Worm (Caenorhabditis elegans) whole organism, young adult: ENCODE results near the gene C27H6.9.

Experiments used
- B0019.2 ChIP-seq: fragments of 200-800 bp; sonication (Bioruptor generic); conservative IDR thresholded peaks from 2 replicates; pipeline ENCODE4 v1.3.6; 2022; ENCODE audit warnings: missing genetic modification reagents, missing genetic modification characterization, missing compliant biosample characterization
- B0261.1 ChIP-seq: sonication (generic microtip); optimal IDR thresholded peaks from 2 replicates; lab custom pipeline; 2016; ENCODE audit warnings: mild to moderate bottlenecking, missing genetic modification characterization, moderate library complexity, missing compliant biosample characterization
- C06A6.2 ChIP-seq: fragments of 200-800 bp; sonication (Bioruptor generic); conservative IDR thresholded peaks from 2 replicates; pipeline ENCODE4 v1.3.6; 2022; ENCODE audit warnings: missing genetic modification characterization, missing compliant biosample characterization
- C17E4.6 ChIP-seq: fragments of 200-800 bp; sonication (Bioruptor generic); IDR thresholded peaks from 2 replicates; pipeline ENCODE4 v1.3.6; 2022; ENCODE audit warnings: missing genetic modification reagents, missing genetic modification characterization, missing compliant biosample characterization
- D2030.7 ChIP-seq: fragments of 200-800 bp; sonication (Bioruptor generic); IDR thresholded peaks from 2 replicates; pipeline ENCODE4 v1.3.6; 2022; ENCODE audit warnings: missing genetic modification reagents, missing genetic modification characterization, missing compliant biosample characterization
- F49E8.2 ChIP-seq: sonication (generic microtip); optimal IDR thresholded peaks from 3 replicates; lab custom pipeline; 2017; ENCODE audit warnings: missing genetic modification characterization, mild to moderate bottlenecking, missing compliant biosample characterization, antibody characterized with exemption, moderate library complexity; ENCODE audit not compliant: insufficient read depth
- F57A8.1 ChIP-seq: fragments of 200-800 bp; sonication (Bioruptor generic); optimal IDR thresholded peaks from 2 replicates; lab custom pipeline; 2018; ENCODE audit warnings: mild to moderate bottlenecking, missing genetic modification characterization, moderate library complexity, missing compliant biosample characterization
- K11D2.4 ChIP-seq: fragments of 200-800 bp; sonication (Bioruptor generic); IDR thresholded peaks from 2 replicates; pipeline ENCODE4 v1.3.6; 2022; ENCODE audit warnings: missing genetic modification reagents, missing genetic modification characterization, missing compliant biosample characterization
- Y56A3A.18 ChIP-seq: fragments of 200-800 bp; sonication (Bioruptor generic); IDR thresholded peaks from 2 replicates; pipeline ENCODE4 v1.3.6; 2022; ENCODE audit warnings: missing genetic modification reagents, missing genetic modification characterization, missing compliant biosample characterization
- Y67H2A.10 ChIP-seq: fragments of 200-800 bp; sonication (Bioruptor generic); conservative IDR thresholded peaks from 2 replicates; pipeline ENCODE4 v1.3.6; 2022; ENCODE audit warnings: missing genetic modification reagents, missing genetic modification characterization, missing compliant biosample characterization
- aptf-3 ChIP-seq: fragments of 200-800 bp; sonication (Bioruptor generic); IDR thresholded peaks from 2 replicates; pipeline ENCODE4 v1.3.6; 2022; ENCODE audit warnings: missing genetic modification characterization, missing compliant biosample characterization
- attf-3 ChIP-seq: fragments of 200-800 bp; sonication (Bioruptor generic); conservative IDR thresholded peaks from 2 replicates; pipeline ENCODE4 v1.3.6; 2022; ENCODE audit warnings: missing genetic modification reagents, missing genetic modification characterization, missing compliant biosample characterization
- bed-2 ChIP-seq: fragments of 200-800 bp; sonication (Bioruptor generic); IDR thresholded peaks from 2 replicates; pipeline ENCODE4 v1.3.6; 2022; ENCODE audit warnings: missing genetic modification reagents, missing genetic modification characterization, missing compliant biosample characterization
- cebp-1 ChIP-seq, 2 experiments: fragments of 200-800 bp in 1 of 2; sonication (Bioruptor generic) in 1 of 2; sonication (generic microtip) in 1 of 2; IDR thresholded peaks in 1 of 2; optimal IDR thresholded peaks in 1 of 2; 2 replicates each; pipeline versions ENCODE4 v1.3.6 to Lab custom; 2017 to 2022; ENCODE audit warnings: missing compliant biosample characterization in 2 of 2, missing genetic modification characterization in 2 of 2, mild to moderate bottlenecking in 1 of 2, missing genetic modification reagents in 1 of 2, moderate library complexity in 1 of 2
- cebp-2 ChIP-seq: fragments of 200-800 bp; sonication (Bioruptor generic); IDR thresholded peaks from 2 replicates; pipeline ENCODE4 v1.3.6; 2022; ENCODE audit warnings: missing genetic modification characterization, missing compliant biosample characterization
- chd-7 ChIP-seq: sonication (generic microtip); optimal IDR thresholded peaks from 2 replicates; lab custom pipeline; 2016; ENCODE audit warnings: mild to moderate bottlenecking, missing genetic modification characterization, moderate library complexity, missing compliant biosample characterization
- dpff-1 ChIP-seq: sonication (generic microtip); optimal IDR thresholded peaks from 2 replicates; lab custom pipeline; 2017; ENCODE audit warnings: mild to moderate bottlenecking, missing genetic modification characterization, missing compliant biosample characterization
- efl-1 ChIP-seq: fragments of 150-350 bp; optimal IDR thresholded peaks from 2 replicates; lab custom pipeline; 2014; ENCODE audit warnings: missing biosample characterization, missing genetic modification reagents, missing genetic modification characterization
- ekl-4 ChIP-seq: fragments of 200-800 bp; sonication (Bioruptor generic); IDR thresholded peaks from 2 replicates; pipeline ENCODE4 v1.3.6; 2022; ENCODE audit warnings: missing genetic modification reagents, missing genetic modification characterization, missing compliant biosample characterization
- hmg-20 ChIP-seq: fragments of 200-800 bp; sonication (Bioruptor generic); IDR thresholded peaks from 2 replicates; pipeline ENCODE4 v1.3.6; 2022; ENCODE audit warnings: missing genetic modification reagents, missing genetic modification characterization, missing compliant biosample characterization
- hrde-1 ChIP-seq: sonication (generic microtip); optimal IDR thresholded peaks from 2 replicates; lab custom pipeline; 2016; ENCODE audit warnings: missing genetic modification characterization, mild to moderate bottlenecking, missing compliant biosample characterization, moderate library complexity, missing genotype, missing genetic modification reagents, borderline replicate concordance
- let-526 ChIP-seq: fragments of 200-800 bp; sonication (Bioruptor generic); IDR thresholded peaks from 2 replicates; pipeline ENCODE4 v1.3.6; 2022; ENCODE audit warnings: missing genetic modification reagents, missing genetic modification characterization, missing compliant biosample characterization
- lin-40 ChIP-seq: sonication (generic microtip); optimal IDR thresholded peaks from 2 replicates; lab custom pipeline; 2016; ENCODE audit warnings: missing genetic modification characterization, mild to moderate bottlenecking, missing compliant biosample characterization, missing genotype, missing genetic modification reagents
- lir-1 ChIP-seq: fragments of 200-800 bp; sonication (Bioruptor generic); conservative IDR thresholded peaks from 2 replicates; pipeline ENCODE4 v1.3.6; 2022; ENCODE audit warnings: missing genetic modification reagents, missing genetic modification characterization, missing compliant biosample characterization
- lsy-27 ChIP-seq: sonication (generic microtip); optimal IDR thresholded peaks from 2 replicates; lab custom pipeline; 2017; ENCODE audit warnings: missing genetic modification characterization, mild to moderate bottlenecking, missing compliant biosample characterization, antibody characterized with exemption, missing genotype, borderline replicate concordance; ENCODE audit not compliant: insufficient read depth
- madf-3 ChIP-seq: fragments of 200-800 bp; sonication (Bioruptor generic); IDR thresholded peaks from 2 replicates; pipeline ENCODE4 v1.3.6; 2022; ENCODE audit warnings: missing genetic modification reagents, missing genetic modification characterization, missing compliant biosample characterization
- mcd-1 ChIP-seq: fragments of 200-800 bp; sonication (Bioruptor generic); IDR thresholded peaks from 2 replicates; pipeline ENCODE4 v1.3.6; 2022; ENCODE audit warnings: missing genetic modification reagents, missing genetic modification characterization, missing compliant biosample characterization
- nfyb-1 ChIP-seq: fragments of 200-800 bp; sonication (Bioruptor generic); IDR thresholded peaks from 2 replicates; pipeline ENCODE4 v1.3.6; 2022; ENCODE audit warnings: missing genetic modification reagents, missing genetic modification characterization, missing compliant biosample characterization
- nhr-120 ChIP-seq: fragments of 200-800 bp; sonication (Bioruptor generic); IDR thresholded peaks from 2 replicates; pipeline ENCODE4 v1.3.6; 2022; ENCODE audit warnings: missing genetic modification characterization, missing compliant biosample characterization
- nhr-27 ChIP-seq: fragments of 200-800 bp; sonication (Bioruptor generic); optimal IDR thresholded peaks from 2 replicates; lab custom pipeline; 2018; ENCODE audit warnings: mild to moderate bottlenecking, missing genetic modification characterization, moderate library complexity, missing compliant biosample characterization
- nhr-80 ChIP-seq: sonication (generic microtip); optimal IDR thresholded peaks from 2 replicates; lab custom pipeline; 2016; ENCODE audit warnings: missing genetic modification characterization, missing compliant biosample characterization
- repo-1 ChIP-seq: sonication (generic microtip); optimal IDR thresholded peaks from 2 replicates; lab custom pipeline; 2017; ENCODE audit warnings: mild to moderate bottlenecking, missing genetic modification characterization, missing compliant biosample characterization
- sdz-38 ChIP-seq: sonication (generic microtip); optimal IDR thresholded peaks from 2 replicates; lab custom pipeline; 2016; ENCODE audit warnings: missing genotype, missing genetic modification characterization, missing compliant biosample characterization
- tbx-9 ChIP-seq: sonication (generic microtip); optimal IDR thresholded peaks from 2 replicates; lab custom pipeline; 2016; ENCODE audit warnings: borderline replicate concordance, missing genetic modification characterization, inconsistent platforms, missing compliant biosample characterization
- unc-62 ChIP-seq: fragments of 150-350 bp; optimal IDR thresholded peaks from 2 replicates; lab custom pipeline; 2014; ENCODE audit warnings: missing biosample characterization, missing genetic modification reagents, missing genetic modification characterization
- xnd-1 ChIP-seq: sonication (generic microtip); optimal IDR thresholded peaks from 2 replicates; lab custom pipeline; 2016; ENCODE audit warnings: missing genotype, missing genetic modification reagents, missing genetic modification characterization, missing compliant biosample characterization
- zfh-2 ChIP-seq: fragments of 200-800 bp; sonication (Bioruptor generic); conservative IDR thresholded peaks from 2 replicates; pipeline ENCODE4 v1.3.6; 2022; ENCODE audit warnings: missing genetic modification reagents, missing genetic modification characterization, missing compliant biosample characterization
- ztf-18 ChIP-seq: sonication (generic microtip); optimal IDR thresholded peaks from 2 replicates; lab custom pipeline; 2016; ENCODE audit warnings: missing genotype, mild to moderate bottlenecking, missing genetic modification characterization, missing compliant biosample characterization
- ztf-25 ChIP-seq: fragments of 200-800 bp; sonication (Bioruptor generic); IDR thresholded peaks from 2 replicates; pipeline ENCODE4 v1.3.6; 2022; ENCODE audit warnings: missing genetic modification reagents, missing genetic modification characterization, missing compliant biosample characterization
- ztf-26 ChIP-seq: sonication (generic microtip); optimal IDR thresholded peaks from 2 replicates; lab custom pipeline; 2017; ENCODE audit warnings: missing genetic modification characterization, missing compliant biosample characterization
- ztf-28 ChIP-seq: fragments of 200-800 bp; sonication (Bioruptor generic); IDR thresholded peaks from 2 replicates; pipeline ENCODE4 v1.3.6; 2022; ENCODE audit warnings: missing genetic modification reagents, missing genetic modification characterization, missing compliant biosample characterization

The C27H6.9 gene

ce11 chrV:10006374-10006773 is 23.7 kb downstream of the C27H6.9 start:
- no peak for TF ChIP-seq nhr-27 (tag; lab: Kevin White, UChicago)
- TF ChIP-seq tbx-9: no peak
- no peak for TF ChIP-seq D2030.7 (GFP tag; lab: Robert Waterston, UW)
- no peak for TF ChIP-seq B0261.1 (tag; lab: Kevin White, UChicago)
- TF ChIP-seq ztf-18 (tag; lab: Kevin White, UChicago): no peak
- no peak for TF ChIP-seq repo-1 (tag; lab: Kevin White, UChicago)
- no peak for TF ChIP-seq ztf-25 (GFP tag; lab: Robert Waterston, UW)

ce11 chrV:10007484-10007883 is 24.8 kb downstream of the C27H6.9 start:
- TF ChIP-seq C17E4.6 (GFP tag; lab: Robert Waterston, UW) (no peak), aptf-3 (no peak), K11D2.4 (GFP tag; lab: Robert Waterston, UW) (no peak), cebp-1 (GFP tag; IDR thresholded peaks at IDR 0.05; lab: Robert Waterston, UW) (no peak), cebp-1 (tag; optimal IDR thresholded peaks at IDR 0.05; lab: Kevin White, UChicago) (peak; percentile 14)

- TF ChIP-seq sdz-38 (no peak), nhr-120 (no peak), attf-3 (GFP tag; lab: Robert Waterston, UW) (no peak), C06A6.2 (GFP tag; lab: Robert Waterston, UW) (no peak)
These were observed 29.0 kb downstream of the C27H6.9 start, which contains the start of gene lea-1 for ce11 chrV:10011623-10012022. TSS of gene lea-1 (plus strand) at chrV:10011923.

ce11 chrV:10012639-10013038 is 30.0 kb downstream of the C27H6.9 start:
- no peak for TF ChIP-seq lir-1 (GFP tag; lab: Robert Waterston, UW)
- TF ChIP-seq cebp-1 (GFP tag; IDR thresholded peaks at IDR 0.05; lab: Robert Waterston, UW): no peak
- peak; percentile 49 for TF ChIP-seq cebp-1 (tag; optimal IDR thresholded peaks at IDR 0.05; lab: Kevin White, UChicago)
- no peak for TF ChIP-seq Y56A3A.18 (GFP tag; lab: Robert Waterston, UW)
- TF ChIP-seq unc-62: no peak
- no peak for TF ChIP-seq let-526 (GFP tag; lab: Robert Waterston, UW)
- peak; percentile 45 for TF ChIP-seq nhr-80 (tag; lab: Kevin White, UChicago)

DNA sequence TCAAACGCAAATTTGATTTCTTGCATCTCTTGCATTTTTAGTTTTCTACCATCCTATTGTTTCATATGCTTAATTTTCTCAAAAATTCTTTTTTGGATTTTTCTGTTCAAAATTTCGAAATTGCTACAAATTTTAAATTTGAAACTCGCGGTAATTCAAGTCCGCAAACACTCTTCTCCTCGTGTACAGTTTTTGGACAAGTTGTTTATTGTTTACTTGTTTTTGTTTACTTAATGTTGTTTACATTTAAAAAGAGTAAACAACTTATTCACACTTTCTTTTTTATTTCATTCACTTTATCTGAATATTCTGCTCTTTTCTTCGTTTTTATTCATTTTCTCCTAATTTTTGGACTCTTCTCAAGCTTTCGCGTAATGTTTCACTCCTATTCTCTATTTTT is 35.6 kb downstream of the C27H6.9 start:
- no peak for TF ChIP-seq bed-2
- no peak for TF ChIP-seq ztf-28 (GFP tag; lab: Robert Waterston, UW)
- TF ChIP-seq cebp-2 (GFP tag; lab: Robert Waterston, UW): no peak
- TF ChIP-seq lsy-27 (tag; lab: Kevin White, UChicago): no peak
- peak; percentile 63 for TF ChIP-seq efl-1 (GFP tag; lab: Kevin White, UChicago)
- no peak for TF ChIP-seq zfh-2
- no peak for TF ChIP-seq F57A8.1 (GFP tag; lab: Kevin White, UChicago)
- no peak for TF ChIP-seq repo-1 (tag; lab: Kevin White, UChicago)
- no peak for TF ChIP-seq xnd-1 (tag; lab: Kevin White, UChicago)
- no peak for TF ChIP-seq cebp-1 (GFP tag; IDR thresholded peaks at IDR 0.05; lab: Robert Waterston, UW)
- TF ChIP-seq cebp-1 (tag; optimal IDR thresholded peaks at IDR 0.05; lab: Kevin White, UChicago): no peak
- no peak for TF ChIP-seq C06A6.2 (GFP tag; lab: Robert Waterston, UW)
- TF ChIP-seq hmg-20 (GFP tag; lab: Robert Waterston, UW): no peak
- no peak for TF ChIP-seq nfyb-1 (GFP tag; lab: Robert Waterston, UW)
- no peak for TF ChIP-seq dpff-1 (tag; lab: Kevin White, UChicago)
- TF ChIP-seq ztf-26 (tag; lab: Kevin White, UChicago): no peak
- no peak for TF ChIP-seq ekl-4 (GFP tag; lab: Robert Waterston, UW)
- TF ChIP-seq Y67H2A.10 (GFP tag; lab: Robert Waterston, UW): no peak
- no peak for TF ChIP-seq hrde-1 (tag; lab: Kevin White, UChicago)
- no peak for TF ChIP-seq mcd-1 (GFP tag; lab: Robert Waterston, UW)
- TF ChIP-seq tbx-9: no peak
- TF ChIP-seq B0019.2 (GFP tag; lab: Robert Waterston, UW): 0 out of 2 replicates have a peak, but pooled peaks have one; percentile 31
- no peak for TF ChIP-seq lin-40 (tag; lab: Kevin White, UChicago)
- TF ChIP-seq F49E8.2 (tag; lab: Kevin White, UChicago): peak; percentile 71
- TF ChIP-seq chd-7 (tag; lab: Kevin White, UChicago): no peak
- TF ChIP-seq madf-3: 0 out of 2 replicates have a peak, but pooled peaks have one; percentile 59
